Worm (Caenorhabditis elegans) whole organism, dauer: Measurements from ENCODE around the gene try-8.
"Not testable (repeated sequence)": the region's sequence is repeated elsewhere in the genome, so short reads cannot be mapped to it uniquely, and the experiment has no call there.

Experiments used
- unc-62 ChIP-seq: sonication (generic microtip); optimal IDR thresholded peaks from 2 replicates; lab custom pipeline; 2017; ENCODE audit warnings: missing biosample characterization, missing genetic modification reagents, missing genetic modification characterization

try-8 gene

ce11 chrV:7449303-7449827 is 4.8 kb downstream of the try-8 start, which contains the start of gene try-12:
TSS of gene try-12 (plus strand) at chrV:7449353.
- no peak for TF ChIP-seq unc-62 (GFP tag; lab: Kevin White, UChicago)

- TF ChIP-seq unc-62 (GFP tag; lab: Kevin White, UChicago), result no peak
Observed at ce11 chrV:7446965-7447364, 7.2 kb downstream of the try-8 start, which contains the start of gene F25E5.5. TSS of gene F25E5.5 (plus strand) at chrV:7447265.

- not testable (repeated sequence) for TF ChIP-seq unc-62 (GFP tag; lab: Kevin White, UChicago)
Observed at ce11 chrV:7444331-7444730, 9.8 kb downstream of the try-8 start, which contains the start of gene nhr-141. TSS of gene nhr-141 (plus strand) at chrV:7444661.

- TF ChIP-seq unc-62 (GFP tag; lab: Kevin White, UChicago), result no peak
Observed at ce11 chrV:7439807-7440206, 14.3 kb downstream of the try-8 start, which contains the start of gene try-13. TSS of gene try-13 (plus strand) at chrV:7440107.

- no peak for TF ChIP-seq unc-62 (GFP tag; lab: Kevin White, UChicago)
Observed at ce11 chrV:7437985-7438384, 16.2 kb downstream of the try-8 start, which contains the start of gene F25E5.16. TSS of gene F25E5.16 (plus strand) at chrV:7438285.

- TF ChIP-seq unc-62 (GFP tag; lab: Kevin White, UChicago), result no peak
Observed at ce11 chrV:7437538-7437937, 16.6 kb downstream of the try-8 start, which contains the start of gene F25E5.9. TSS of gene F25E5.9 (minus strand) at chrV:7437919.

ce11 chrV:7436911-7437310 is 17.2 kb downstream of the try-8 start:
- no peak for TF ChIP-seq unc-62 (GFP tag; lab: Kevin White, UChicago)

ce11 chrV:7436509-7436908 is 17.6 kb downstream of the try-8 start:
- no peak for TF ChIP-seq unc-62 (GFP tag; lab: Kevin White, UChicago)

ce11 chrV:7435376-7436204 is 18.5 kb downstream of the try-8 start, which contains the start of the genes ddo-2 and F25E5.8:
TSS of gene ddo-2 (minus strand) at chrV:7435705.
TSS of gene F25E5.8 (plus strand) at chrV:7435930.
- TF ChIP-seq unc-62 (GFP tag; lab: Kevin White, UChicago), result no peak

ce11 chrV:7434805-7435363 is 19.3 kb downstream of the try-8 start:
- no peak for TF ChIP-seq unc-62 (GFP tag; lab: Kevin White, UChicago)

ce11 chrV:7432441-7433146 is 21.5 kb downstream of the try-8 start:
- no peak for TF ChIP-seq unc-62 (GFP tag; lab: Kevin White, UChicago)

- TF ChIP-seq unc-62 (GFP tag; lab: Kevin White, UChicago), result no peak
Observed at ce11 chrV:7431016-7431415, 23.1 kb downstream of the try-8 start, which contains the start of gene srw-71. TSS of gene srw-71 (minus strand) at chrV:7431116.

ce11 chrV:7428880-7429279 is 25.3 kb downstream of the try-8 start, which contains the start of gene srw-69:
TSS of gene srw-69 (minus strand) at chrV:7428980.
- TF ChIP-seq unc-62 (GFP tag; lab: Kevin White, UChicago), result no peak

- TF ChIP-seq unc-62 (GFP tag; lab: Kevin White, UChicago), result no peak
Observed at ce11 chrV:7426594-7426993, 27.5 kb downstream of the try-8 start, which contains the start of gene srw-68. TSS of gene srw-68 (minus strand) at chrV:7426694.

- no peak for TF ChIP-seq unc-62 (GFP tag; lab: Kevin White, UChicago)
Observed at ce11 chrV:7424336-7424735, 29.8 kb downstream of the try-8 start, which contains the start of gene F18E3.10. TSS of gene F18E3.10 (minus strand) at chrV:7424436.
